Worm (Caenorhabditis elegans) whole organism, L4 larva: ENCODE measurements around the gene ZK177.3.

Experiments used
- F26F4.8 ChIP-seq: fragments of 200-800 bp; sonication (Bioruptor generic); conservative IDR thresholded peaks from 2 replicates; pipeline ENCODE4 v1.3.6; 2022; ENCODE audit warnings: missing genetic modification characterization, missing compliant biosample characterization
- Y105C5A.15 ChIP-seq: fragments of 200-800 bp; sonication (Bioruptor generic); IDR thresholded peaks from 2 replicates; pipeline ENCODE4 v1.3.6; 2022; ENCODE audit warnings: missing genetic modification characterization, missing compliant biosample characterization
- Y5F2A.4 ChIP-seq: fragments of 200-800 bp; sonication (Bioruptor generic); optimal IDR thresholded peaks from 2 replicates; lab custom pipeline; 2018; ENCODE audit warnings: mild to moderate bottlenecking, missing genetic modification characterization, missing compliant biosample characterization
- ZK337.2 ChIP-seq: fragments of 200-800 bp; sonication (Bioruptor generic); IDR thresholded peaks from 2 replicates; pipeline ENCODE4 v1.3.6; 2022; ENCODE audit warnings: missing genetic modification reagents, missing genetic modification characterization, missing compliant biosample characterization
- aha-1 ChIP-seq: fragments of 150-350 bp; peaks from one replicate; lab custom pipeline; 2014; ENCODE audit warnings: missing biosample characterization, missing genetic modification characterization
- arid-1 ChIP-seq: fragments of 200-800 bp; sonication (Bioruptor generic); conservative IDR thresholded peaks from 2 replicates; pipeline ENCODE4 v1.3.6; 2022; ENCODE audit warnings: missing genetic modification reagents, missing genetic modification characterization, missing compliant biosample characterization
- ceh-20 ChIP-seq: fragments of 200-800 bp; sonication (Bioruptor generic); IDR thresholded peaks from 2 replicates; pipeline ENCODE4 v1.3.6; 2022; ENCODE audit warnings: missing genetic modification reagents, missing genetic modification characterization, missing compliant biosample characterization
- ceh-62 ChIP-seq: sonication (generic microtip); optimal IDR thresholded peaks from 2 replicates; lab custom pipeline; 2017; ENCODE audit warnings: missing biosample characterization, missing genetic modification characterization
- ctbp-1 ChIP-seq: fragments of 200-800 bp; sonication (Bioruptor generic); IDR thresholded peaks from 2 replicates; pipeline ENCODE4 v1.3.6; 2022; ENCODE audit warnings: missing genetic modification reagents, missing genetic modification characterization, missing compliant biosample characterization
- daf-8 ChIP-seq: fragments of 200-800 bp; sonication (Bioruptor generic); IDR thresholded peaks from 2 replicates; pipeline ENCODE4 v1.3.6; 2022; ENCODE audit warnings: missing genetic modification characterization, missing compliant biosample characterization
- duxl-1 ChIP-seq: sonication (generic microtip); optimal IDR thresholded peaks from 2 replicates; lab custom pipeline; 2016; ENCODE audit warnings: mild to moderate bottlenecking, missing genetic modification characterization, moderate library complexity, missing compliant biosample characterization; ENCODE audit not compliant: poor library complexity
- dve-1 ChIP-seq: sonication (generic microtip); optimal IDR thresholded peaks from 2 replicates; lab custom pipeline; 2017; ENCODE audit warnings: antibody characterized with exemption, mild to moderate bottlenecking, missing genetic modification characterization, missing compliant biosample characterization; ENCODE audit not compliant: insufficient read depth
- egl-43 ChIP-seq: fragments of 200-800 bp; sonication (Bioruptor generic); IDR thresholded peaks from 2 replicates; pipeline ENCODE4 v1.3.6; 2022; ENCODE audit warnings: missing genetic modification reagents, missing genetic modification characterization, missing compliant biosample characterization
- fkh-10 ChIP-seq: fragments of 150-350 bp; optimal IDR thresholded peaks from 2 replicates; lab custom pipeline; 2014; ENCODE audit warnings: missing biosample characterization, missing genetic modification reagents, missing genetic modification characterization
- fos-1 ChIP-seq: fragments of 150-350 bp; optimal IDR thresholded peaks from 2 replicates; lab custom pipeline; 2014; ENCODE audit warnings: missing biosample characterization, missing genetic modification characterization
- gei-8 ChIP-seq: fragments of 200-800 bp; sonication (Bioruptor generic); optimal IDR thresholded peaks from 2 replicates; lab custom pipeline; 2018; ENCODE audit warnings: mild to moderate bottlenecking, missing genetic modification characterization, missing compliant biosample characterization
- hif-1 ChIP-seq, 2 experiments: sonication (generic microtip); optimal IDR thresholded peaks; 2 replicates each; lab custom pipeline; 2016 to 2017; ENCODE audit warnings: missing compliant biosample characterization in 2 of 2, missing genetic modification characterization in 2 of 2, missing genetic modification reagents in 2 of 2, missing genotype in 2 of 2, mild to moderate bottlenecking in 1 of 2
- hlh-30 ChIP-seq: sonication (generic microtip); optimal IDR thresholded peaks from 2 replicates; lab custom pipeline; 2017; ENCODE audit warnings: antibody characterized with exemption, mild to moderate bottlenecking, missing genetic modification characterization, missing compliant biosample characterization; ENCODE audit not compliant: insufficient read depth
- hmg-1.1 ChIP-seq: fragments of 200-800 bp; sonication (Bioruptor generic); IDR thresholded peaks from 2 replicates; pipeline ENCODE4 v1.3.6; 2022; ENCODE audit warnings: missing genetic modification reagents, missing genetic modification characterization, missing compliant biosample characterization
- jun-1 ChIP-seq: fragments of 150-350 bp; optimal IDR thresholded peaks from 2 replicates; lab custom pipeline; 2014; ENCODE audit warnings: missing biosample characterization, missing genetic modification reagents, missing genetic modification characterization
- lin-13 ChIP-seq: fragments of 150-350 bp; optimal IDR thresholded peaks from 2 replicates; lab custom pipeline; 2014; ENCODE audit warnings: missing biosample characterization, missing genetic modification reagents, missing genetic modification characterization
- lin-29 ChIP-seq: fragments of 200-800 bp; sonication (Bioruptor generic); IDR thresholded peaks from 2 replicates; pipeline ENCODE4 v1.3.6; 2022; ENCODE audit warnings: missing genetic modification reagents, missing genetic modification characterization, missing compliant biosample characterization
- lir-3 ChIP-seq: sonication (generic microtip); optimal IDR thresholded peaks from 2 replicates; lab custom pipeline; 2016; ENCODE audit warnings: mild to moderate bottlenecking, missing genetic modification characterization, missing compliant biosample characterization
- madf-5 ChIP-seq, 2 experiments: fragments of 200-800 bp; sonication (Bioruptor generic); IDR thresholded peaks; 2 replicates each; pipeline ENCODE4 v1.3.6; 2022; ENCODE audit warnings: missing compliant biosample characterization in 2 of 2, missing genetic modification characterization in 2 of 2
- madf-9 ChIP-seq: fragments of 200-800 bp; sonication (Bioruptor generic); conservative IDR thresholded peaks from 2 replicates; pipeline ENCODE4 v1.3.6; 2022; ENCODE audit warnings: missing genetic modification reagents, missing genetic modification characterization, missing compliant biosample characterization
- mdt-29 ChIP-seq: fragments of 200-800 bp; sonication (Bioruptor generic); IDR thresholded peaks from 2 replicates; pipeline ENCODE4 v1.3.6; 2022; ENCODE audit warnings: missing genetic modification reagents, missing genetic modification characterization, missing compliant biosample characterization
- mxl-2 ChIP-seq: fragments of 200-800 bp; sonication (Bioruptor generic); conservative IDR thresholded peaks from 2 replicates; pipeline ENCODE4 v1.3.6; 2022; ENCODE audit warnings: missing genetic modification reagents, missing genetic modification characterization, missing compliant biosample characterization
- nhr-111 ChIP-seq: fragments of 200-800 bp; sonication (Bioruptor generic); optimal IDR thresholded peaks from 2 replicates; lab custom pipeline; 2018; ENCODE audit warnings: mild to moderate bottlenecking, missing genetic modification characterization, missing compliant biosample characterization
- nhr-237 ChIP-seq: sonication (generic microtip); optimal IDR thresholded peaks from 2 replicates; lab custom pipeline; 2017; ENCODE audit warnings: missing biosample characterization, missing genetic modification characterization
- nhr-28 ChIP-seq: fragments of 150-350 bp; optimal IDR thresholded peaks from 2 replicates; lab custom pipeline; 2014; ENCODE audit warnings: missing biosample characterization, missing genetic modification characterization
- pha-4 ChIP-seq, 2 experiments: fragments of 150-350 bp in 1 of 2; fragments of 200-800 bp in 1 of 2; sonication (Bioruptor generic) in 1 of 2; IDR thresholded peaks in 1 of 2; optimal IDR thresholded peaks in 1 of 2; 2 replicates each; pipeline versions ENCODE4 v1.3.6 to Lab custom; 2014 to 2022; ENCODE audit warnings: missing genetic modification characterization in 2 of 2, missing genetic modification reagents in 2 of 2, missing biosample characterization in 1 of 2, missing compliant biosample characterization in 1 of 2
- pqm-1 ChIP-seq: sonication (generic microtip); optimal IDR thresholded peaks from 2 replicates; lab custom pipeline; 2017; ENCODE audit warnings: missing biosample characterization, missing genetic modification characterization
- saeg-2 ChIP-seq: fragments of 200-800 bp; sonication (Bioruptor generic); IDR thresholded peaks from 2 replicates; pipeline ENCODE4 v1.3.6; 2022; ENCODE audit warnings: missing genetic modification reagents, missing genetic modification characterization, missing compliant biosample characterization
- sdz-12 ChIP-seq: fragments of 200-800 bp; sonication (Bioruptor generic); optimal IDR thresholded peaks from 2 replicates; lab custom pipeline; 2018; ENCODE audit warnings: mild to moderate bottlenecking, missing genetic modification characterization, missing compliant biosample characterization
- snpc-1.2 ChIP-seq: fragments of 200-800 bp; sonication (Bioruptor generic); IDR thresholded peaks from 2 replicates; pipeline ENCODE4 v1.3.6; 2022; ENCODE audit warnings: missing genetic modification reagents, missing genetic modification characterization, missing compliant biosample characterization
- spr-3 ChIP-seq: fragments of 200-800 bp; sonication (Bioruptor generic); optimal IDR thresholded peaks from 2 replicates; lab custom pipeline; 2018; ENCODE audit warnings: mild to moderate bottlenecking, missing genetic modification characterization, missing compliant biosample characterization
- tag-97 ChIP-seq: fragments of 200-800 bp; sonication (Bioruptor generic); IDR thresholded peaks from 2 replicates; pipeline ENCODE4 v1.3.6; 2022; ENCODE audit warnings: missing genetic modification characterization, missing compliant biosample characterization
- tra-1 ChIP-seq: fragments of 200-800 bp; sonication (Bioruptor generic); IDR thresholded peaks from 2 replicates; pipeline ENCODE4 v1.3.6; 2022; ENCODE audit warnings: missing genetic modification reagents, missing genetic modification characterization, missing compliant biosample characterization
- unc-130 ChIP-seq: sonication (generic microtip); optimal IDR thresholded peaks from 2 replicates; lab custom pipeline; 2016; ENCODE audit warnings: missing genetic modification reagents, missing genetic modification characterization, missing compliant biosample characterization
- unc-39 ChIP-seq: sonication (generic microtip); optimal IDR thresholded peaks from 2 replicates; lab custom pipeline; 2017; ENCODE audit warnings: missing biosample characterization, missing genetic modification characterization
- unc-62 ChIP-seq, 3 experiments: fragments of 150-350 bp in 1 of 3; sonication (generic microtip); optimal IDR thresholded peaks in 2 of 3; peaks in 1 of 3; 1 replicate in 1 of 3; 2 replicates in 2 of 3; lab custom pipeline; 2014 to 2017; ENCODE audit warnings: missing biosample characterization in 3 of 3, missing genetic modification characterization in 3 of 3, missing genetic modification reagents in 3 of 3, missing genotype in 1 of 3
- vab-7 ChIP-seq: fragments of 200-800 bp; sonication (Bioruptor generic); IDR thresholded peaks from 2 replicates; pipeline ENCODE4 v1.3.6; 2022; ENCODE audit warnings: missing genetic modification reagents, missing genetic modification characterization, missing compliant biosample characterization
- zag-1 ChIP-seq: fragments of 150-350 bp; optimal IDR thresholded peaks from 2 replicates; lab custom pipeline; 2014; ENCODE audit warnings: missing biosample characterization, missing genetic modification characterization
- zfp-2 ChIP-seq: sonication (generic microtip); optimal IDR thresholded peaks from 2 replicates; lab custom pipeline; 2016; ENCODE audit warnings: mild to moderate bottlenecking, missing genetic modification characterization, missing compliant biosample characterization
- zip-2 ChIP-seq: fragments of 150-350 bp; optimal IDR thresholded peaks from 2 replicates; lab custom pipeline; 2014; ENCODE audit warnings: missing biosample characterization, missing genetic modification characterization
- ztf-7 ChIP-seq: fragments of 150-350 bp; optimal IDR thresholded peaks from 2 replicates; lab custom pipeline; 2014; ENCODE audit warnings: missing biosample characterization, missing genetic modification characterization

The ZK177.3 gene

ce11 chrII:5543476-5544144, 28.0 kb downstream of the ZK177.3 start (continued):
- TF ChIP-seq Y105C5A.15 (peak; percentile 83), unc-62 (GFP tag; optimal IDR thresholded peaks at IDR 0.05 in 1 of 2; lab: Kevin White, UChicago) (peak in 1 of 2 experiments; percentile 100), unc-62 (tag; optimal IDR thresholded peaks at IDR 0.05; lab: Kevin White, UChicago) (peak; percentile 94), nhr-237 (tag; lab: Kevin White, UChicago) (peak; percentile 65), mdt-29 (GFP tag; lab: Robert Waterston, UW) (peak; percentile 99), daf-8 (GFP tag; lab: Robert Waterston, UW) (peak; percentile 84; the same call in 1 of the 2 replicates)

- peak; percentile 61 for TF ChIP-seq vab-7 (GFP tag; lab: Robert Waterston, UW)
- peak; percentile 57 for TF ChIP-seq lin-13
- peak; percentile 16; the same call in 1 of the 2 replicates for TF ChIP-seq pha-4 (GFP tag; IDR thresholded peaks at IDR 0.05; lab: Robert Waterston, UW)
- TF ChIP-seq pha-4 (tag; optimal IDR thresholded peaks at IDR 0.05; lab: Kevin White, UChicago): no peak
- no peak for TF ChIP-seq spr-3 (GFP tag; lab: Kevin White, UChicago)
- 0 out of 2 replicates have a peak, but pooled peaks have one; percentile 17 for TF ChIP-seq ctbp-1 (GFP tag; lab: Robert Waterston, UW)
- no peak for TF ChIP-seq lin-29 (GFP tag; lab: Robert Waterston, UW)
- TF ChIP-seq hif-1 (tag; optimal IDR thresholded peaks at IDR 0.05; lab: Kevin White, UChicago): peak in 1 of 2 experiments; percentile 34
- no peak for TF ChIP-seq jun-1 (tag; lab: Kevin White, UChicago)
- TF ChIP-seq fkh-10 (GFP tag; lab: Kevin White, UChicago): no peak
- TF ChIP-seq hmg-1.1: peak; percentile 8; the same call in 1 of the 2 replicates
- no peak for TF ChIP-seq F26F4.8 (GFP tag; lab: Robert Waterston, UW)
- peak; percentile 60; the same call in 1 of the 2 replicates for TF ChIP-seq mxl-2 (GFP tag; lab: Robert Waterston, UW)
- peak; percentile 71 for TF ChIP-seq nhr-28 (tag; lab: Kevin White, UChicago)
- no peak for TF ChIP-seq ceh-62 (tag; lab: Kevin White, UChicago)
- peak; percentile 48 for TF ChIP-seq aha-1
- TF ChIP-seq dve-1 (tag; lab: Kevin White, UChicago): peak; percentile 96
- no peak for TF ChIP-seq unc-130
- no peak for TF ChIP-seq fos-1 (tag; lab: Kevin White, UChicago)
- no peak for TF ChIP-seq zag-1
- TF ChIP-seq Y5F2A.4: no peak
- peak in 1 of 2 experiments; percentile 95 for TF ChIP-seq unc-62 (GFP tag; optimal IDR thresholded peaks at IDR 0.05 in 1 of 2; lab: Kevin White, UChicago)
- no peak for TF ChIP-seq unc-62 (tag; optimal IDR thresholded peaks at IDR 0.05; lab: Kevin White, UChicago)
- no peak for TF ChIP-seq ZK337.2 (GFP tag; lab: Robert Waterston, UW)
- no peak for TF ChIP-seq pqm-1
- TF ChIP-seq lir-3 (tag; lab: Kevin White, UChicago): no peak
- peak; percentile 33 for TF ChIP-seq hlh-30 (tag; lab: Kevin White, UChicago)
- no peak for TF ChIP-seq tra-1 (GFP tag; lab: Robert Waterston, UW)
- TF ChIP-seq zfp-2 (tag; lab: Kevin White, UChicago): no peak
- no peak for TF ChIP-seq madf-5 (GFP tag; IDR thresholded peaks at IDR 0.05; lab: Robert Waterston, UW)
- TF ChIP-seq Y105C5A.15: no peak
- TF ChIP-seq ceh-20 (GFP tag; lab: Robert Waterston, UW): peak; percentile 46
- no peak for TF ChIP-seq sdz-12 (GFP tag; lab: Kevin White, UChicago)
- no peak for TF ChIP-seq gei-8 (GFP tag; lab: Kevin White, UChicago)
- no peak for TF ChIP-seq tag-97 (GFP tag; lab: Robert Waterston, UW)
- peak; percentile 63; the same call in 1 of the 2 replicates for TF ChIP-seq madf-9 (GFP tag; lab: Robert Waterston, UW)
- TF ChIP-seq snpc-1.2 (GFP tag; lab: Robert Waterston, UW): no peak
- peak; percentile 74 for TF ChIP-seq arid-1 (GFP tag; lab: Robert Waterston, UW)
- no peak for TF ChIP-seq zip-2 (tag; lab: Kevin White, UChicago)
- TF ChIP-seq egl-43 (GFP tag; lab: Robert Waterston, UW): peak; percentile 65; the same call in 1 of the 2 replicates
- no peak for TF ChIP-seq ztf-7
- no peak for TF ChIP-seq nhr-111 (GFP tag; lab: Kevin White, UChicago)
- TF ChIP-seq duxl-1: peak; percentile 46
- TF ChIP-seq unc-39 (tag; lab: Kevin White, UChicago): no peak
- TF ChIP-seq saeg-2 (GFP tag; lab: Robert Waterston, UW): peak; percentile 47; the same call in 1 of the 2 replicates
Measured at ce11 chrII:5544145-5544515, 28.5 kb downstream of the ZK177.3 start.
